Worm (Caenorhabditis elegans) whole organism, late embryonic: ENCODE data around the gene C28D4.4.

Source experiments
- T23F11.4 ChIP-seq: fragments of 200-800 bp; sonication (Bioruptor generic); optimal IDR thresholded peaks from 2 replicates; lab custom pipeline; 2018; ENCODE audit warnings: mild to moderate bottlenecking, missing genetic modification characterization, missing compliant biosample characterization
- ceh-24 ChIP-seq: sonication (generic microtip); optimal IDR thresholded peaks from 2 replicates; lab custom pipeline; 2016; ENCODE audit warnings: mild to moderate bottlenecking, missing genetic modification characterization, missing compliant biosample characterization
- fax-1 ChIP-seq: sonication (generic microtip); optimal IDR thresholded peaks from 2 replicates; lab custom pipeline; 2016; ENCODE audit warnings: missing genotype, missing genetic modification characterization, missing compliant biosample characterization
- hlh-30 ChIP-seq: sonication (generic microtip); optimal IDR thresholded peaks from 2 replicates; lab custom pipeline; 2017; ENCODE audit warnings: antibody characterized with exemption, missing genetic modification characterization, missing compliant biosample characterization; ENCODE audit not compliant: insufficient read depth
- tbx-2 ChIP-seq: sonication (generic microtip); optimal IDR thresholded peaks from 2 replicates; lab custom pipeline; 2016; ENCODE audit warnings: missing genetic modification characterization, missing compliant biosample characterization

ce11 chrIV:9778016-9778415, 33.2 kb upstream of the C28D4.4 start, which contains the start of gene T13F2.6:
- no peak for TF ChIP-seq hlh-30 (tag; lab: Kevin White, UChicago)
- no peak for TF ChIP-seq tbx-2 (tag; lab: Kevin White, UChicago)
- TF ChIP-seq fax-1, result no peak
- no peak for TF ChIP-seq T23F11.4
- TF ChIP-seq ceh-24 (tag; lab: Kevin White, UChicago), result no peak
